Worm (Caenorhabditis elegans): ENCODE results near the gene Y54G2A.28.

Y54G2A.28 gene

ce11 chrIV:3012374-3013142, at the start of gene Y54G2A.28, which contains the start of gene vrp-1 (continued):
- TF ChIP-seq sdz-38 (tag; optimal IDR thresholded peaks at IDR 0.05) (no peak), hlh-12 (tag; optimal IDR thresholded peaks at IDR 0.05) (no peak), dpff-1 (tag; optimal IDR thresholded peaks at IDR 0.05) (no peak), zfh-2 (GFP tag; conservative IDR thresholded peaks at IDR 0.05) (0 out of 2 replicates have a peak, but pooled peaks have one; percentile 15), F57C9.4 (tag; optimal IDR thresholded peaks at IDR 0.05) (no peak), bed-2 (GFP tag; IDR thresholded peaks at IDR 0.05) (no peak), ztf-6 (GFP tag; IDR thresholded peaks at IDR 0.05) (no peak), B0336.3 (GFP tag; IDR thresholded peaks at IDR 0.05) (0 out of 2 replicates have a peak, but pooled peaks have one; percentile 12), lsl-1 (GFP tag; optimal IDR thresholded peaks at IDR 0.05) (no peak), hlh-26 (GFP tag; conservative IDR thresholded peaks at IDR 0.05) (no peak), lin-54 (GFP tag; optimal IDR thresholded peaks at IDR 0.05) (peak; percentile 29), C17E4.6 (GFP tag; IDR thresholded peaks at IDR 0.05) (no peak), pha-4 (tag; optimal IDR thresholded peaks at IDR 0.05) (peak; percentile 24), athp-1 (tag; optimal IDR thresholded peaks at IDR 0.05) (no peak), hmg-20 (GFP tag; IDR thresholded peaks at IDR 0.05) (no peak), F10E7.11 (tag; optimal IDR thresholded peaks at IDR 0.05) (no peak), akir-1 (GFP tag; optimal IDR thresholded peaks at IDR 0.05) (no peak), snpc-3.4 (tag; optimal IDR thresholded peaks at IDR 0.05) (no peak), Y56A3A.18 (GFP tag; IDR thresholded peaks at IDR 0.05) (peak; percentile 57; the same call in 1 of the 2 replicates), lsy-27 (tag; optimal IDR thresholded peaks at IDR 0.05; ENCODE audit: borderline replicate concordance, insufficient read depth) (no peak), nfya-2 (GFP tag; IDR thresholded peaks at IDR 0.05) (no peak), lin-35 (GFP tag; optimal IDR thresholded peaks at IDR 0.05) (no peak), atf-7 (tag; optimal IDR thresholded peaks at IDR 0.05) (peak; percentile 76), lin-40 (tag; optimal IDR thresholded peaks at IDR 0.05) (peak; percentile 17), B0035.1 (tag; optimal IDR thresholded peaks at IDR 0.05) (no peak), bed-1 (GFP tag; IDR thresholded peaks at IDR 0.05) (no peak), mcd-1 (GFP tag; IDR thresholded peaks at IDR 0.05) (0 out of 2 replicates have a peak, but pooled peaks have one; percentile 25), rpc-1 (optimal IDR thresholded peaks at IDR 0.05) (no peak), rpc-1 (tag; optimal IDR thresholded peaks at IDR 0.05) (no peak), C06A6.2 (GFP tag; conservative IDR thresholded peaks at IDR 0.05) (no peak), T26A5.8 (tag; optimal IDR thresholded peaks at IDR 0.05) (no peak), K11D2.4 (GFP tag; IDR thresholded peaks at IDR 0.05) (0 out of 2 replicates have a peak, but pooled peaks have one; percentile 17), somi-1 (GFP tag; optimal IDR thresholded peaks at IDR 0.05) (no peak), hmg-1.2 (GFP tag; IDR thresholded peaks at IDR 0.05) (no peak), F33H1.4 (GFP tag; IDR thresholded peaks at IDR 0.05) (no peak), lin-26 (GFP tag; IDR thresholded peaks at IDR 0.05) (no peak), ekl-4 (GFP tag; IDR thresholded peaks at IDR 0.05) (no peak), Y67H2A.10 (GFP tag; conservative IDR thresholded peaks at IDR 0.05) (no peak), repo-1 (tag; optimal IDR thresholded peaks at IDR 0.05) (no peak), cebp-1 (GFP tag; IDR thresholded peaks at IDR 0.05) (peak; percentile 56; the same call in 1 of the 2 replicates), cebp-1 (tag; optimal IDR thresholded peaks at IDR 0.05) (peak; percentile 68), F39B2.1 (GFP tag; IDR thresholded peaks at IDR 0.05) (no peak), ets-4 (GFP tag; optimal IDR thresholded peaks at IDR 0.05) (no peak), nfyb-1 (GFP tag; IDR thresholded peaks at IDR 0.05) (peak; percentile 74; the same call in 1 of the 2 replicates), F52B5.7 (tag; optimal IDR thresholded peaks at IDR 0.05) (no peak), ccch-3 (GFP tag; optimal IDR thresholded peaks at IDR 0.05) (no peak), cebp-2 (GFP tag; IDR thresholded peaks at IDR 0.05) (no peak), nhr-179 (tag; optimal IDR thresholded peaks at IDR 0.05) (no peak)
